Worm (Caenorhabditis elegans) whole organism, young adult: ENCODE results near the gene C15C8.7.
A peak's percentile ranks its signal among the peaks of the same experiment; 100 is the strongest.

Experiments used
- B0261.1 ChIP-seq: sonication (generic microtip); optimal IDR thresholded peaks from 2 replicates; lab custom pipeline; 2016; ENCODE audit warnings: mild to moderate bottlenecking, missing genetic modification characterization, moderate library complexity, missing compliant biosample characterization
- C06A6.2 ChIP-seq: fragments of 200-800 bp; sonication (Bioruptor generic); conservative IDR thresholded peaks from 2 replicates; pipeline ENCODE4 v1.3.6; 2022; ENCODE audit warnings: missing genetic modification characterization, missing compliant biosample characterization
- D2030.7 ChIP-seq: fragments of 200-800 bp; sonication (Bioruptor generic); IDR thresholded peaks from 2 replicates; pipeline ENCODE4 v1.3.6; 2022; ENCODE audit warnings: missing genetic modification reagents, missing genetic modification characterization, missing compliant biosample characterization
- F33H1.4 ChIP-seq: fragments of 200-800 bp; sonication (Bioruptor generic); IDR thresholded peaks from 2 replicates; pipeline ENCODE4 v1.3.6; 2022; ENCODE audit warnings: missing genetic modification reagents, missing genetic modification characterization, missing compliant biosample characterization
- F49E8.2 ChIP-seq: sonication (generic microtip); optimal IDR thresholded peaks from 3 replicates; lab custom pipeline; 2017; ENCODE audit warnings: missing genetic modification characterization, mild to moderate bottlenecking, missing compliant biosample characterization, antibody characterized with exemption, moderate library complexity; ENCODE audit not compliant: insufficient read depth
- F52B5.7 ChIP-seq: sonication (generic microtip); optimal IDR thresholded peaks from 2 replicates; lab custom pipeline; 2016; ENCODE audit warnings: mild to moderate bottlenecking, missing genetic modification characterization, missing compliant biosample characterization
- K11D2.4 ChIP-seq: fragments of 200-800 bp; sonication (Bioruptor generic); IDR thresholded peaks from 2 replicates; pipeline ENCODE4 v1.3.6; 2022; ENCODE audit warnings: missing genetic modification reagents, missing genetic modification characterization, missing compliant biosample characterization
- K12H6.12 ChIP-seq: fragments of 200-800 bp; sonication (Bioruptor generic); optimal IDR thresholded peaks from 2 replicates; lab custom pipeline; 2018; ENCODE audit warnings: mild to moderate bottlenecking, missing genetic modification characterization, missing compliant biosample characterization
- T26A5.8 ChIP-seq: sonication (generic microtip); optimal IDR thresholded peaks from 2 replicates; lab custom pipeline; 2016; ENCODE audit warnings: missing genetic modification characterization, missing compliant biosample characterization
- ama-1 ChIP-seq, 3 experiments: fragments of 150-350 bp in 1 of 3; sonication (generic microtip) in 2 of 3; optimal IDR thresholded peaks; 2 replicates each; lab custom pipeline; 2014 to 2018; ENCODE audit warnings: missing biosample characterization in 2 of 3, missing genetic modification characterization in 2 of 3, missing genetic modification reagents in 2 of 3
- athp-1 ChIP-seq: sonication (generic microtip); optimal IDR thresholded peaks from 2 replicates; lab custom pipeline; 2017; ENCODE audit warnings: mild to moderate bottlenecking, missing genetic modification characterization, missing compliant biosample characterization
- attf-5 ChIP-seq: fragments of 200-800 bp; sonication (Bioruptor generic); optimal IDR thresholded peaks from 2 replicates; lab custom pipeline; 2018; ENCODE audit warnings: mild to moderate bottlenecking, missing genetic modification characterization, missing compliant biosample characterization
- cebp-1 ChIP-seq, 2 experiments: fragments of 200-800 bp in 1 of 2; sonication (Bioruptor generic) in 1 of 2; sonication (generic microtip) in 1 of 2; IDR thresholded peaks in 1 of 2; optimal IDR thresholded peaks in 1 of 2; 2 replicates each; pipeline versions ENCODE4 v1.3.6 to Lab custom; 2017 to 2022; ENCODE audit warnings: missing compliant biosample characterization in 2 of 2, missing genetic modification characterization in 2 of 2, mild to moderate bottlenecking in 1 of 2, missing genetic modification reagents in 1 of 2, moderate library complexity in 1 of 2
- ceh-27 ChIP-seq: fragments of 200-800 bp; sonication (Bioruptor generic); optimal IDR thresholded peaks from 2 replicates; lab custom pipeline; 2018; ENCODE audit warnings: mild to moderate bottlenecking, missing genetic modification characterization, moderate library complexity, missing compliant biosample characterization
- ceh-40 ChIP-seq: fragments of 200-800 bp; sonication (Bioruptor generic); IDR thresholded peaks from 2 replicates; pipeline ENCODE4 v1.3.6; 2022; ENCODE audit warnings: missing genetic modification characterization, missing compliant biosample characterization
- ceh-91 ChIP-seq: fragments of 200-800 bp; sonication (Bioruptor generic); IDR thresholded peaks from 2 replicates; pipeline ENCODE4 v1.3.6; 2022; ENCODE audit warnings: missing genetic modification reagents, missing genetic modification characterization, missing compliant biosample characterization
- efl-1 ChIP-seq: fragments of 150-350 bp; optimal IDR thresholded peaks from 2 replicates; lab custom pipeline; 2014; ENCODE audit warnings: missing biosample characterization, missing genetic modification reagents, missing genetic modification characterization
- egrh-3 ChIP-seq: fragments of 200-800 bp; sonication (Bioruptor generic); IDR thresholded peaks from 2 replicates; pipeline ENCODE4 v1.3.6; 2022; ENCODE audit warnings: missing genetic modification reagents, missing genetic modification characterization, missing compliant biosample characterization
- fkh-3 ChIP-seq: sonication (generic microtip); optimal IDR thresholded peaks from 2 replicates; lab custom pipeline; 2016; ENCODE audit warnings: mild to moderate bottlenecking, missing genetic modification characterization, missing compliant biosample characterization
- hlh-12 ChIP-seq: sonication (generic microtip); optimal IDR thresholded peaks from 2 replicates; lab custom pipeline; 2016; ENCODE audit warnings: missing genetic modification characterization, missing compliant biosample characterization
- hmg-1.2 ChIP-seq: fragments of 200-800 bp; sonication (Bioruptor generic); IDR thresholded peaks from 2 replicates; pipeline ENCODE4 v1.3.6; 2022; ENCODE audit warnings: missing genetic modification reagents, missing genetic modification characterization, missing compliant biosample characterization
- hmg-20 ChIP-seq: fragments of 200-800 bp; sonication (Bioruptor generic); IDR thresholded peaks from 2 replicates; pipeline ENCODE4 v1.3.6; 2022; ENCODE audit warnings: missing genetic modification reagents, missing genetic modification characterization, missing compliant biosample characterization
- hrde-1 ChIP-seq: sonication (generic microtip); optimal IDR thresholded peaks from 2 replicates; lab custom pipeline; 2016; ENCODE audit warnings: missing genetic modification characterization, mild to moderate bottlenecking, missing compliant biosample characterization, moderate library complexity, missing genotype, missing genetic modification reagents, borderline replicate concordance
- hsf-1 ChIP-seq: fragments of 200-800 bp; sonication (Bioruptor generic); IDR thresholded peaks from 2 replicates; pipeline ENCODE4 v1.3.6; 2022; ENCODE audit warnings: missing genetic modification reagents, missing genetic modification characterization, missing compliant biosample characterization
- lsy-27 ChIP-seq: sonication (generic microtip); optimal IDR thresholded peaks from 2 replicates; lab custom pipeline; 2017; ENCODE audit warnings: missing genetic modification characterization, mild to moderate bottlenecking, missing compliant biosample characterization, antibody characterized with exemption, missing genotype, borderline replicate concordance; ENCODE audit not compliant: insufficient read depth
- madf-10 ChIP-seq: sonication (generic microtip); optimal IDR thresholded peaks from 2 replicates; lab custom pipeline; 2016; ENCODE audit warnings: mild to moderate bottlenecking, missing genetic modification characterization, missing compliant biosample characterization
- madf-3 ChIP-seq: fragments of 200-800 bp; sonication (Bioruptor generic); IDR thresholded peaks from 2 replicates; pipeline ENCODE4 v1.3.6; 2022; ENCODE audit warnings: missing genetic modification reagents, missing genetic modification characterization, missing compliant biosample characterization
- mcd-1 ChIP-seq: fragments of 200-800 bp; sonication (Bioruptor generic); IDR thresholded peaks from 2 replicates; pipeline ENCODE4 v1.3.6; 2022; ENCODE audit warnings: missing genetic modification reagents, missing genetic modification characterization, missing compliant biosample characterization
- mel-28 ChIP-seq: sonication (generic microtip); optimal IDR thresholded peaks from 2 replicates; lab custom pipeline; 2016; ENCODE audit warnings: borderline replicate concordance, mild to moderate bottlenecking, missing genetic modification characterization, missing compliant biosample characterization
- mes-4 ChIP-seq: sonication (generic microtip); optimal IDR thresholded peaks from 2 replicates; lab custom pipeline; 2016; ENCODE audit warnings: missing genotype, missing genetic modification characterization, missing compliant biosample characterization
- nhr-179 ChIP-seq: sonication (generic microtip); optimal IDR thresholded peaks from 2 replicates; lab custom pipeline; 2016; ENCODE audit warnings: mild to moderate bottlenecking, missing genetic modification characterization, missing compliant biosample characterization
- nhr-80 ChIP-seq: sonication (generic microtip); optimal IDR thresholded peaks from 2 replicates; lab custom pipeline; 2016; ENCODE audit warnings: missing genetic modification characterization, missing compliant biosample characterization
- rcor-1 ChIP-seq: fragments of 200-800 bp; sonication (Bioruptor generic); IDR thresholded peaks from 2 replicates; pipeline ENCODE4 v1.3.6; 2022; ENCODE audit warnings: missing genetic modification reagents, missing genetic modification characterization, missing compliant biosample characterization
- snpc-4 ChIP-seq, 5 experiments: fragments of 150-350 bp in 1 of 5; sonication (generic microtip) in 4 of 5; optimal IDR thresholded peaks; 2 replicates each; lab custom pipeline; 2014 to 2018; ENCODE audit warnings: missing genetic modification characterization in 5 of 5, missing biosample characterization in 3 of 5, antibody characterized with exemption in 2 of 5, mild to moderate bottlenecking in 2 of 5, missing compliant biosample characterization in 2 of 5, missing genotype in 2 of 5, moderate library complexity in 2 of 5, missing genetic modification reagents in 1 of 5
- tbp1 ChIP-seq: fragments of 200-800 bp; sonication (Bioruptor generic); optimal IDR thresholded peaks from 2 replicates; lab custom pipeline; 2018; ENCODE audit warnings: mild to moderate bottlenecking, missing genetic modification characterization, missing compliant biosample characterization
- unc-130 ChIP-seq: sonication (generic microtip); optimal IDR thresholded peaks from 2 replicates; lab custom pipeline; 2016; ENCODE audit warnings: missing genetic modification reagents, missing genetic modification characterization, missing compliant biosample characterization
- xnd-1 ChIP-seq: sonication (generic microtip); optimal IDR thresholded peaks from 2 replicates; lab custom pipeline; 2016; ENCODE audit warnings: missing genotype, missing genetic modification reagents, missing genetic modification characterization, missing compliant biosample characterization
- zfh-2 ChIP-seq: fragments of 200-800 bp; sonication (Bioruptor generic); conservative IDR thresholded peaks from 2 replicates; pipeline ENCODE4 v1.3.6; 2022; ENCODE audit warnings: missing genetic modification reagents, missing genetic modification characterization, missing compliant biosample characterization
- zim-3 ChIP-seq: sonication (generic microtip); optimal IDR thresholded peaks from 2 replicates; lab custom pipeline; 2017; ENCODE audit warnings: mild to moderate bottlenecking, missing genetic modification characterization, moderate library complexity, missing compliant biosample characterization
- ztf-18 ChIP-seq: sonication (generic microtip); optimal IDR thresholded peaks from 2 replicates; lab custom pipeline; 2016; ENCODE audit warnings: missing genotype, mild to moderate bottlenecking, missing genetic modification characterization, missing compliant biosample characterization
- ztf-28 ChIP-seq: fragments of 200-800 bp; sonication (Bioruptor generic); IDR thresholded peaks from 2 replicates; pipeline ENCODE4 v1.3.6; 2022; ENCODE audit warnings: missing genetic modification reagents, missing genetic modification characterization, missing compliant biosample characterization

The C15C8.7 gene

ce11 chrV:12706511-12706910 lies 38.3 kb downstream of the C15C8.7 start:
- no peak for TF ChIP-seq mes-4
- TF ChIP-seq ceh-91 (GFP tag; lab: Robert Waterston, UW) = no peak
- no peak for TF ChIP-seq hmg-20 (GFP tag; lab: Robert Waterston, UW)
- no peak for TF ChIP-seq ceh-40 (GFP tag; lab: Robert Waterston, UW)
- TF ChIP-seq ztf-28 (GFP tag; lab: Robert Waterston, UW) = no peak
- no peak for TF ChIP-seq fkh-3
- no peak for TF ChIP-seq hrde-1 (tag; lab: Kevin White, UChicago)
- TF ChIP-seq snpc-4 (GFP tag; optimal IDR thresholded peaks at IDR 0.05; lab: Kevin White, UChicago) = no peak
- no peak for TF ChIP-seq snpc-4 (tag; optimal IDR thresholded peaks at IDR 0.05; lab: Kevin White, UChicago)
- TF ChIP-seq D2030.7 (GFP tag; lab: Robert Waterston, UW) = no peak
- no peak for TF ChIP-seq ama-1 (optimal IDR thresholded peaks at IDR 0.05; lab: Kevin White, UChicago)
- TF ChIP-seq ama-1 (GFP tag; optimal IDR thresholded peaks at IDR 0.05; lab: Kevin White, UChicago) = no peak
- no peak for TF ChIP-seq zim-3 (tag; lab: Kevin White, UChicago)
- TF ChIP-seq egrh-3 = no peak
- TF ChIP-seq zfh-2 (GFP tag; lab: Robert Waterston, UW) = no peak
- no peak for TF ChIP-seq attf-5
- no peak for TF ChIP-seq F49E8.2 (tag; lab: Kevin White, UChicago)
- no peak for TF ChIP-seq mel-28 (tag; lab: Kevin White, UChicago)

- TF ChIP-seq madf-10 (no peak), tbp1 (GFP tag; lab: Kevin White, UChicago) (no peak), hsf-1 (GFP tag; lab: Robert Waterston, UW) (no peak), D2030.7 (GFP tag; lab: Robert Waterston, UW) (no peak), hlh-12 (tag; lab: Kevin White, UChicago) (no peak), hmg-1.2 (GFP tag; lab: Robert Waterston, UW) (no peak), ztf-18 (tag; lab: Kevin White, UChicago) (no peak), F52B5.7 (tag; lab: Kevin White, UChicago) (no peak), T26A5.8 (no peak), ceh-27 (GFP tag; lab: Kevin White, UChicago) (no peak)
These were observed 40.8 kb downstream of the C15C8.7 start, which contains the start of gene R11D1.1 for ce11 chrV:12704077-12704476. R11D1.1 (plus strand) TSS chrV:12704377.

- TF ChIP-seq ama-1 (optimal IDR thresholded peaks at IDR 0.05; lab: Kevin White, UChicago) = no peak
- no peak for TF ChIP-seq ama-1 (GFP tag; optimal IDR thresholded peaks at IDR 0.05; lab: Kevin White, UChicago)
- TF ChIP-seq madf-10 = no peak
- TF ChIP-seq F49E8.2 (tag; lab: Kevin White, UChicago) = no peak
- no peak for TF ChIP-seq B0261.1 (tag; lab: Kevin White, UChicago)
- no peak for TF ChIP-seq rcor-1 (GFP tag; lab: Robert Waterston, UW)
- TF ChIP-seq unc-130 (GFP tag; lab: Kevin White, UChicago) = no peak
- no peak for TF ChIP-seq C06A6.2 (GFP tag; lab: Robert Waterston, UW)
- no peak for TF ChIP-seq K11D2.4 (GFP tag; lab: Robert Waterston, UW)
- TF ChIP-seq mes-4 = no peak
- TF ChIP-seq ztf-18 (tag; lab: Kevin White, UChicago) = no peak
These were observed 43.2 kb downstream of the C15C8.7 start for ce11 chrV:12701613-12702012.

- TF ChIP-seq nhr-179 (no peak), efl-1 (GFP tag; lab: Kevin White, UChicago) (no peak), xnd-1 (tag; lab: Kevin White, UChicago) (no peak), nhr-80 (tag; lab: Kevin White, UChicago) (peak; percentile 23), lsy-27 (tag; lab: Kevin White, UChicago) (no peak), cebp-1 (GFP tag; IDR thresholded peaks at IDR 0.05; lab: Robert Waterston, UW) (peak; percentile 92), cebp-1 (tag; optimal IDR thresholded peaks at IDR 0.05; lab: Kevin White, UChicago) (peak; percentile 98), K12H6.12 (tag; lab: Kevin White, UChicago) (no peak), F33H1.4 (GFP tag; lab: Robert Waterston, UW) (no peak), F49E8.2 (tag; lab: Kevin White, UChicago) (no peak), snpc-4 (GFP tag; optimal IDR thresholded peaks at IDR 0.05; lab: Kevin White, UChicago) (no peak), snpc-4 (tag; optimal IDR thresholded peaks at IDR 0.05; lab: Kevin White, UChicago) (no peak), athp-1 (tag; lab: Kevin White, UChicago) (no peak), attf-5 (peak; percentile 44), mcd-1 (GFP tag; lab: Robert Waterston, UW) (0 out of 2 replicates have a peak, but pooled peaks have one; percentile 29), madf-3 (GFP tag; lab: Robert Waterston, UW) (no peak)
- TF ChIP-seq, all 124 proteins: peak for 4
These were observed 47.4 kb downstream of the C15C8.7 start, which contains the start of gene istr-1 for ce11 chrV:12697364-12697901. istr-1 (plus strand) TSS chrV:12697858.
